In genomic region chr3R:27706581-27707181, dm6 we compare ENCODE assay signal across 5 fruit fly cellular contexts.
A peak's percentile ranks its signal among the peaks of the same experiment; 100 is the strongest.
TF ChIP-seq lines count a peak whose summit lies in the region.

TSS of gene CROT (minus strand) at chr3R:27706751.
TSS of gene CG12877 (plus strand) at chr3R:27707100.

- TF ChIP-seq CTCF in whole organism, embryonic (GFP tag; optimal IDR thresholded peaks at IDR 0.05; lab: Kevin White, UChicago), result no peak

TF ChIP-seq in whole organism, adult, 20 proteins besides CTCF, POLR2A, EP300 and RAD21 (continues in another document):
- TF ChIP-seq CG7045 (GFP tag; optimal IDR thresholded peaks at IDR 0.05; lab: Kevin White, UChicago) (peak; percentile 86), bab1 (GFP tag; optimal IDR thresholded peaks at IDR 0.05; lab: Kevin White, UChicago) (peak; percentile 85), ovo (GFP tag; optimal IDR thresholded peaks at IDR 0.05; lab: Kevin White, UChicago) (peak; percentile 78), pad (GFP tag; optimal IDR thresholded peaks at IDR 0.05; lab: Kevin White, UChicago) (peak; percentile 61), Hr96 (GFP tag; optimal IDR thresholded peaks at IDR 0.05; lab: Kevin White, UChicago) (peak; percentile 43), CG7101 (tag; optimal IDR thresholded peaks at IDR 0.05; lab: Kevin White, UChicago) (peak; percentile 71), Clk (GFP tag; optimal IDR thresholded peaks at IDR 0.05; lab: Kevin White, UChicago) (peak; percentile 58), CG1620 (GFP tag; optimal IDR thresholded peaks at IDR 0.05; lab: Kevin White, UChicago) (peak; percentile 55), cnc (optimal IDR thresholded peaks at IDR 0.05; lab: Kevin White, UChicago) (no peak), CG5204 (GFP tag; optimal IDR thresholded peaks at IDR 0.05; lab: Kevin White, UChicago) (peak; percentile 65), CG11617 (GFP tag; optimal IDR thresholded peaks at IDR 0.05; lab: Kevin White, UChicago) (peak; percentile 86), tj (GFP tag; optimal IDR thresholded peaks at IDR 0.05; lab: Kevin White, UChicago) (peak; percentile 63), CG33017 (tag; optimal IDR thresholded peaks at IDR 0.05; lab: Kevin White, UChicago) (peak; percentile 73), Mnt (GFP tag; optimal IDR thresholded peaks at IDR 0.05; lab: Kevin White, UChicago) (peak; percentile 25), toe (GFP tag; optimal IDR thresholded peaks at IDR 0.05; lab: Kevin White, UChicago) (peak; percentile 81), CG14711 (tag; optimal IDR thresholded peaks at IDR 0.05; lab: Kevin White, UChicago) (peak; percentile 72), CG12768 (GFP tag; optimal IDR thresholded peaks at IDR 0.05; lab: Kevin White, UChicago) (peak; percentile 62), Crg-1 (GFP tag; optimal IDR thresholded peaks at IDR 0.05; lab: Kevin White, UChicago) (peak; percentile 70)

TF ChIP-seq in whole organism, embryonic, 481 proteins besides CTCF, POLR2A, EP300 and RAD21 (continues in another document):
- TF ChIP-seq ash1 (GFP tag; optimal IDR thresholded peaks at IDR 0.05; lab: Kevin White, UChicago) (no peak), vfl (GFP tag; optimal IDR thresholded peaks at IDR 0.05; lab: Kevin White, UChicago) (peak; percentile 41), CG18262 (tag; optimal IDR thresholded peaks at IDR 0.05; lab: Kevin White, UChicago) (peak; percentile 99), chm (GFP tag; IDR thresholded peaks at IDR 0.05; lab: Robert Waterston, UW) (peak; percentile 64; the same call in 1 of the 2 replicates), CG8359 (GFP tag; optimal IDR thresholded peaks at IDR 0.05; lab: Kevin White, UChicago; ENCODE audit: borderline replicate concordance) (peak; percentile 40), CG30020 (tag; optimal IDR thresholded peaks at IDR 0.05; lab: Kevin White, UChicago) (peak; percentile 75), crp (GFP tag; optimal IDR thresholded peaks at IDR 0.05; lab: Kevin White, UChicago) (peak; percentile 97 to 98), Nf-YA (GFP tag; IDR thresholded peaks at IDR 0.05; lab: Robert Waterston, UW) (0 out of 2 replicates have a peak, but pooled peaks have one; percentile 60), CG17186 (GFP tag; optimal IDR thresholded peaks at IDR 0.05; lab: Kevin White, UChicago) (peak; percentile 45), yki (optimal IDR thresholded peaks at IDR 0.05; lab: Kevin White, UChicago) (no peak), maf-S (GFP tag; optimal IDR thresholded peaks at IDR 0.05; lab: Kevin White, UChicago) (peak; percentile 30), CG11560 (tag; IDR thresholded peaks at IDR 0.05; lab: Robert Waterston, UW) (peak; percentile 33; the same call in 2 of the 3 replicates), HmgD (GFP tag; optimal IDR thresholded peaks at IDR 0.05; lab: Kevin White, UChicago) (no peak), CG8388 (GFP tag; optimal IDR thresholded peaks at IDR 0.05; lab: Kevin White, UChicago) (peak; percentile 73), CG8478 (optimal IDR thresholded peaks at IDR 0.05; lab: Kevin White, UChicago) (no peak), fd64A (GFP tag; optimal IDR thresholded peaks at IDR 0.05; lab: Kevin White, UChicago) (peak; percentile 6), Ssrp (tag; optimal IDR thresholded peaks at IDR 0.05; lab: Kevin White, UChicago) (peak; percentile 84)

TF ChIP-seq in whole organism, prepupa, 60 proteins besides CTCF, POLR2A, EP300 and RAD21 (continues in another document):
- TF ChIP-seq Sox102F (GFP tag; optimal IDR thresholded peaks at IDR 0.05; lab: Kevin White, UChicago), result peak; percentile 75
- no peak for TF ChIP-seq CG4318 (GFP tag; optimal IDR thresholded peaks at IDR 0.05; lab: Kevin White, UChicago)
- TF ChIP-seq CG9139 (GFP tag; optimal IDR thresholded peaks at IDR 0.05; lab: Kevin White, UChicago), result no peak
- peak; percentile 66 for TF ChIP-seq Gug (GFP tag; IDR thresholded peaks at IDR 0.05; lab: Robert Waterston, UW)
- peak; percentile 82 for TF ChIP-seq Sox15 (GFP tag; optimal IDR thresholded peaks at IDR 0.05; lab: Kevin White, UChicago)
- TF ChIP-seq svp (GFP tag; lab: Kevin White, UChicago), result peak; percentile 67
- TF ChIP-seq CG16779 (tag; optimal IDR thresholded peaks at IDR 0.05; lab: Kevin White, UChicago), result no peak
- TF ChIP-seq CG10669 (GFP tag; optimal IDR thresholded peaks at IDR 0.05; lab: Kevin White, UChicago), result peak; percentile 71
- TF ChIP-seq CG11902 (GFP tag; optimal IDR thresholded peaks at IDR 0.05; lab: Kevin White, UChicago), result peak; percentile 65
- no peak for TF ChIP-seq OdsH (GFP tag; optimal IDR thresholded peaks at IDR 0.05; lab: Kevin White, UChicago)
- peak; percentile 85 for TF ChIP-seq acj6 (GFP tag; optimal IDR thresholded peaks at IDR 0.05; lab: Kevin White, UChicago)
- peak; percentile 51 for TF ChIP-seq CG11762 (GFP tag; optimal IDR thresholded peaks at IDR 0.05; lab: Kevin White, UChicago; ENCODE audit: insufficient read depth)
- peak; percentile 85 for TF ChIP-seq CG32006 (GFP tag; optimal IDR thresholded peaks at IDR 0.05; lab: Kevin White, UChicago)
- TF ChIP-seq spab (GFP tag; optimal IDR thresholded peaks at IDR 0.05; lab: Kevin White, UChicago), result peak; percentile 44
- peak; percentile 47 for TF ChIP-seq dsx (GFP tag; optimal IDR thresholded peaks at IDR 0.05; lab: Kevin White, UChicago; ENCODE audit: poor library complexity, severe bottlenecking)
- peak; percentile 62 for TF ChIP-seq CG8319 (GFP tag; optimal IDR thresholded peaks at IDR 0.05; lab: Kevin White, UChicago)
- peak; percentile 81 for TF ChIP-seq achi (GFP tag; optimal IDR thresholded peaks at IDR 0.05; lab: Kevin White, UChicago)
- peak; percentile 82 for TF ChIP-seq esn (GFP tag; optimal IDR thresholded peaks at IDR 0.05; lab: Kevin White, UChicago)
- no peak for TF ChIP-seq Ets21C (GFP tag; optimal IDR thresholded peaks at IDR 0.05; lab: Kevin White, UChicago)

TF ChIP-seq in whole organism, pupa, 21 proteins besides CTCF, POLR2A, EP300 and RAD21:
- TF ChIP-seq CG4496 (GFP tag; IDR thresholded peaks at IDR 0.05; lab: Robert Waterston, UW) (peak; percentile 84), CG32121 (GFP tag; IDR thresholded peaks at IDR 0.05; lab: Robert Waterston, UW) (peak; percentile 75), rn (GFP tag; IDR thresholded peaks at IDR 0.05; lab: Robert Waterston, UW) (peak; percentile 49; the same call in 1 of the 2 replicates), Snoo (tag; optimal IDR thresholded peaks at IDR 0.05; lab: Kevin White, UChicago) (peak; percentile 77), EcR (GFP tag; optimal IDR thresholded peaks at IDR 0.05; lab: Kevin White, UChicago) (no peak), CG12605 (GFP tag; IDR thresholded peaks at IDR 0.05; lab: Robert Waterston, UW) (no peak), CG13204 (GFP tag; optimal IDR thresholded peaks at IDR 0.05; lab: Kevin White, UChicago) (no peak), CG9948 (tag; optimal IDR thresholded peaks at IDR 0.05; lab: Kevin White, UChicago) (peak; percentile 76), CG34367 (tag; optimal IDR thresholded peaks at IDR 0.05; lab: Kevin White, UChicago) (peak; percentile 73), gl (tag; optimal IDR thresholded peaks at IDR 0.05; lab: Kevin White, UChicago) (no peak), CG14655 (GFP tag; optimal IDR thresholded peaks at IDR 0.05; lab: Kevin White, UChicago) (no peak), CG8159 (tag; optimal IDR thresholded peaks at IDR 0.05; lab: Kevin White, UChicago) (peak; percentile 75), Ets98B (GFP tag; IDR thresholded peaks at IDR 0.05; lab: Robert Waterston, UW) (peak; percentile 87), Pif1B (GFP tag; optimal IDR thresholded peaks at IDR 0.05; lab: Kevin White, UChicago) (peak; percentile 61), CG17806 (tag; optimal IDR thresholded peaks at IDR 0.05; lab: Kevin White, UChicago) (peak; percentile 67), CG8301 (tag; optimal IDR thresholded peaks at IDR 0.05; lab: Kevin White, UChicago) (peak; percentile 47), CG10348 (GFP tag; IDR thresholded peaks at IDR 0.05; lab: Robert Waterston, UW) (no peak), CG15710 (tag; optimal IDR thresholded peaks at IDR 0.05; lab: Kevin White, UChicago) (peak; percentile 79), D1 (tag; optimal IDR thresholded peaks at IDR 0.05; lab: Kevin White, UChicago) (no peak), Pif1A (GFP tag; optimal IDR thresholded peaks at IDR 0.05; lab: Kevin White, UChicago) (peak; percentile 54), fd96Ca (GFP tag; IDR thresholded peaks at IDR 0.05; lab: Robert Waterston, UW) (peak; percentile 82)

TF ChIP-seq in whole organism, wandering third instar larva, 38 proteins besides CTCF, POLR2A, EP300 and RAD21:
- TF ChIP-seq fru (GFP tag; optimal IDR thresholded peaks at IDR 0.05; lab: Kevin White, UChicago) (peak; percentile 69), GATAd (GFP tag; optimal IDR thresholded peaks at IDR 0.05; lab: Kevin White, UChicago) (no peak), dmrt93B (GFP tag; optimal IDR thresholded peaks at IDR 0.05; lab: Kevin White, UChicago) (peak; percentile 77), Hr83 (GFP tag; optimal IDR thresholded peaks at IDR 0.05; lab: Kevin White, UChicago; ENCODE audit: poor library complexity, severe bottlenecking) (peak; percentile 22), br (GFP tag; optimal IDR thresholded peaks at IDR 0.05; lab: Kevin White, UChicago) (peak; percentile 45), HLH106 (tag; optimal IDR thresholded peaks at IDR 0.05; lab: Kevin White, UChicago) (peak; percentile 89), lola (GFP tag; optimal IDR thresholded peaks at IDR 0.05; lab: Kevin White, UChicago) (no peak), OdsH (GFP tag; optimal IDR thresholded peaks at IDR 0.05; lab: Kevin White, UChicago) (peak; percentile 65), jim (GFP tag; optimal IDR thresholded peaks at IDR 0.05; lab: Kevin White, UChicago) (peak; percentile 17), Sp1 (GFP tag; optimal IDR thresholded peaks at IDR 0.05; lab: Kevin White, UChicago) (peak; percentile 78), Mio (GFP tag; optimal IDR thresholded peaks at IDR 0.05; lab: Kevin White, UChicago) (no peak), Dif (GFP tag; optimal IDR thresholded peaks at IDR 0.05; lab: Kevin White, UChicago; ENCODE audit: partially characterized antibody) (no peak), psq (GFP tag; optimal IDR thresholded peaks at IDR 0.05; lab: Kevin White, UChicago) (peak; percentile 79), foxo (GFP tag; optimal IDR thresholded peaks at IDR 0.05; lab: Kevin White, UChicago) (peak in 1 of 2 experiments; percentile 87), ey (GFP tag; optimal IDR thresholded peaks at IDR 0.05; lab: Kevin White, UChicago) (peak; percentile 63), sage (GFP tag; optimal IDR thresholded peaks at IDR 0.05; lab: Kevin White, UChicago) (peak; percentile 61), woc (GFP tag; optimal IDR thresholded peaks at IDR 0.05; lab: Kevin White, UChicago) (peak; percentile 39), Dfd (GFP tag; optimal IDR thresholded peaks at IDR 0.05; lab: Kevin White, UChicago) (no peak), N (GFP tag; optimal IDR thresholded peaks at IDR 0.05; lab: Kevin White, UChicago) (no peak), h (GFP tag; optimal IDR thresholded peaks at IDR 0.05; lab: Kevin White, UChicago) (peak; percentile 62), CG9705 (GFP tag; optimal IDR thresholded peaks at IDR 0.05; lab: Kevin White, UChicago) (peak; percentile 83), sv (GFP tag; optimal IDR thresholded peaks at IDR 0.05; lab: Kevin White, UChicago) (peak; percentile 68), rgr (GFP tag; optimal IDR thresholded peaks at IDR 0.05; lab: Kevin White, UChicago) (peak; percentile 87), CG32264 (GFP tag; optimal IDR thresholded peaks at IDR 0.05; lab: Kevin White, UChicago) (no peak)
